Worm (Caenorhabditis elegans): Measurements from ENCODE around the gene F01G10.9.
A peak's percentile ranks its signal among the peaks of the same experiment; 100 is the strongest.

Gene F01G10.9

ce11 chrIV:10242458-10243123 is 16.9 kb downstream of the F01G10.9 start (continued):
- TF ChIP-seq sup-37 (GFP tag; optimal IDR thresholded peaks at IDR 0.05), result no peak
- peak; percentile 61 for TF ChIP-seq ceh-90 (tag; optimal IDR thresholded peaks at IDR 0.05)
- peak; percentile 40 for TF ChIP-seq lir-3 (tag; optimal IDR thresholded peaks at IDR 0.05; ENCODE audit: poor library complexity)
- peak; percentile 75 for TF ChIP-seq nhr-85 (tag)
- TF ChIP-seq zag-1 (tag; optimal IDR thresholded peaks at IDR 0.05), result no peak
- peak; percentile 71 to 87 (median 85) for TF ChIP-seq dpl-1 (GFP tag; optimal IDR thresholded peaks at IDR 0.05)
- no peak for TF ChIP-seq elt-2 (tag; optimal IDR thresholded peaks at IDR 0.05)
- no peak for TF ChIP-seq hlh-4 (tag; optimal IDR thresholded peaks at IDR 0.05)
- TF ChIP-seq nhr-12 (tag; optimal IDR thresholded peaks at IDR 0.05), result no peak
- TF ChIP-seq tlp-1 (tag; optimal IDR thresholded peaks at IDR 0.05), result no peak
- no peak for TF ChIP-seq fkh-4 (tag; optimal IDR thresholded peaks at IDR 0.05; ENCODE audit: borderline replicate concordance)
- TF ChIP-seq nhr-11 (tag; optimal IDR thresholded peaks at IDR 0.05), result no peak
- TF ChIP-seq lin-39 (tag; optimal IDR thresholded peaks at IDR 0.05), result no peak
- TF ChIP-seq fos-1 (tag; optimal IDR thresholded peaks at IDR 0.05), result no peak
- TF ChIP-seq skn-1 (tag; optimal IDR thresholded peaks at IDR 0.05), result peak; percentile 50
- no peak for TF ChIP-seq vab-15 (tag; optimal IDR thresholded peaks at IDR 0.05)
- TF ChIP-seq unc-130 (tag; optimal IDR thresholded peaks at IDR 0.05), result peak; percentile 41
- TF ChIP-seq Y116A8C.19 (tag; optimal IDR thresholded peaks at IDR 0.05; ENCODE audit: borderline replicate concordance), result no peak
- no peak for TF ChIP-seq C04F5.9 (tag; optimal IDR thresholded peaks at IDR 0.05)
- no peak for TF ChIP-seq isw-1 (GFP tag; IDR thresholded peaks at IDR 0.05)
- no peak for TF ChIP-seq nhr-84 (tag; optimal IDR thresholded peaks at IDR 0.05)
- TF ChIP-seq hpl-2 (GFP tag; optimal IDR thresholded peaks at IDR 0.05), result no peak
- TF ChIP-seq mab-9 (GFP tag; IDR thresholded peaks at IDR 0.05), result no peak
- no peak for TF ChIP-seq nhr-237 (tag; optimal IDR thresholded peaks at IDR 0.05)
- TF ChIP-seq mef-2 (tag; optimal IDR thresholded peaks at IDR 0.05), result no peak
- TF ChIP-seq irx-1 (tag; optimal IDR thresholded peaks at IDR 0.05), result no peak
- no peak for TF ChIP-seq ces-1 (GFP tag; optimal IDR thresholded peaks at IDR 0.05)
- peak; percentile 4 for TF ChIP-seq lin-13 (GFP tag; optimal IDR thresholded peaks at IDR 0.05)
- TF ChIP-seq mdl-1 (tag; optimal IDR thresholded peaks at IDR 0.05), result no peak
- no peak for TF ChIP-seq ztf-4 (tag; optimal IDR thresholded peaks at IDR 0.05)
- no peak for TF ChIP-seq pqm-1 (tag; optimal IDR thresholded peaks at IDR 0.05)
- TF ChIP-seq nhr-47 (tag; optimal IDR thresholded peaks at IDR 0.05), result no peak
- TF ChIP-seq ztf-11 (tag; optimal IDR thresholded peaks at IDR 0.05), result no peak
- TF ChIP-seq unc-98 (GFP tag; IDR thresholded peaks at IDR 0.05), result no peak
- peak; percentile 49 for TF ChIP-seq tbx-2 (tag; optimal IDR thresholded peaks at IDR 0.05)
- peak; percentile 57 for TF ChIP-seq nhr-20 (tag; optimal IDR thresholded peaks at IDR 0.05)
- TF ChIP-seq fkh-8 (tag; optimal IDR thresholded peaks at IDR 0.05), result no peak
- 0 out of 2 replicates have a peak, but pooled peaks have one; percentile 14 for TF ChIP-seq nhr-19 (GFP tag; conservative IDR thresholded peaks at IDR 0.05)
- no peak for TF ChIP-seq grh-1 (GFP tag; IDR thresholded peaks at IDR 0.05)
- TF ChIP-seq ceh-88 (GFP tag; IDR thresholded peaks at IDR 0.05), result no peak
- TF ChIP-seq snpc-4 (tag; optimal IDR thresholded peaks at IDR 0.05), result no peak

DNA sequence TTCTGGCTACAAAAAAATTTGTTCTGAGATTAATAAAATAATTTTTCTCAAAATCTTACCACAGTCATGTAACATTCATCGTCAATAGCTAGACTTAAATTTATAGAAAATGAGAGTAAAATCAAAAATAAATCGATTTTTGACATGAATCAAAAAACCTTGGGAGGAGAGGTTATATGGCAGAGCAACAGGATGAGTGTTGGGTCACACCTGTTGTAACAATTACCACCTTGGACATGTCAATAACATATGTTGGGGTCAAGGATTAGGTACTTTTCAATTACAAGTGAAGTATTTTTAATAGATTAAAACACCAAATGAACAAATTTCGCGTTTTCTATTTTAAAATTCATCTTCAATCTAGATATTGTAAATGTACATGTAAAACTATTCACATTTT is 17.8 kb downstream of the F01G10.9 start, which contains the start of gene lipl-7:
TSS of gene lipl-7 (minus strand) at position 165 of the 400 bp plus-strand sequence.
- TF ChIP-seq lin-15B (tag; optimal IDR thresholded peaks at IDR 0.05) (no peak), snu-23 (GFP tag; optimal IDR thresholded peaks at IDR 0.05) (no peak), nhr-71 (tag; optimal IDR thresholded peaks at IDR 0.05) (peak; percentile 11), nhr-85 (tag) (peak; percentile 53), C16A3.4 (tag; optimal IDR thresholded peaks at IDR 0.05) (no peak)

Data from whole organism, L1 larva.